Fruit fly (Drosophila melanogaster) whole organism, pupa: ENCODE data around the gene CG7120.

Source experiments
- CG4496 ChIP-seq: fragments of 200-800 bp; sonication (Bioruptor generic); IDR thresholded peaks from 3 replicates; pipeline ENCODE4 v1.3.6; 2022; ENCODE audit warnings: missing biosample characterization, missing genetic modification characterization
- CG8301 ChIP-seq: fragments of 200-800 bp; sonication (Bioruptor generic); optimal IDR thresholded peaks from 2 replicates; lab custom pipeline; 2018; ENCODE audit warnings: missing biosample characterization, mild to moderate bottlenecking, missing genetic modification characterization

DNA sequence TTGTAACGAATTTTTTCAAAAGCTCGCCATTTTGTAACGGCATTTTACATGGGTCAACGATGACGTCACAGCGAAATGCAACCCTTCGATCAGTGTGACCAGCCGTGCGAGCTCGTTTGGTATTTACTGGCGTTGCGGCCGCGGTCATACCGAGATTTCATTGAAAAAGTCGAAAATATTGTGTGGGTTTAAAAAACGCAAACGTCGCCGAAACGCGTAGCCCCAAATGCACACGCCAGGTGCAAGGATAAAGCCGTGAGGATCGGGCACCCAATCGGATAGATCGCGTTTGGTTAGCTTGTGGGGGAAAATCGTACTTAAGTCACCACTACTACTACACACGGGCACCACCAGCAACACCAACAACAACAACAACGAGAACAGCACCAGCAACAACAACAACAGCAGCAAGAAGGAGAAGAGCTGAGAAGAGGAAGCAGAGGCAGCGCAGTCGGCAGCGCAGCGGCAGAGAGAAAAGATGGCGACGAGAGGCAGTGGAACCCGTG lies 29.1 kb downstream of the CG7120 start, which contains the start of gene Cbl:
- TF ChIP-seq CG8301 (no peak), CG4496 (GFP tag; lab: Robert Waterston, UW) (no peak)
